Fruit fly (Drosophila melanogaster) whole organism, embryonic: ENCODE measurements around the gene sad.

ENCODE experiments used
- Adf1 ChIP-seq: fragments of 200-800 bp; sonication (Bioruptor generic); IDR thresholded peaks from 2 replicates; pipeline ENCODE4 v1.3.6; 2022; ENCODE audit warnings: missing biosample characterization, missing genetic modification characterization
- Bdp1 ChIP-seq: fragments of 200-800 bp; sonication (Bioruptor generic); optimal IDR thresholded peaks from 3 replicates; lab custom pipeline; 2016; ENCODE audit warnings: missing biosample characterization, missing genetic modification characterization
- Blimp-1 ChIP-seq: fragments of 200-800 bp; sonication (Bioruptor generic); optimal IDR thresholded peaks from 3 replicates; lab custom pipeline; 2018; ENCODE audit warnings: missing biosample characterization, missing genetic modification characterization, mild to moderate bottlenecking, moderate library complexity, missing genetic modification reagents
- BtbVII ChIP-seq: fragments of 200-800 bp; sonication (Bioruptor generic); optimal IDR thresholded peaks from 3 replicates; lab custom pipeline; 2017; ENCODE audit warnings: missing biosample characterization, mild to moderate bottlenecking, missing genetic modification characterization
- CG10979 ChIP-seq: fragments of 200-800 bp; sonication (Bioruptor generic); optimal IDR thresholded peaks from 2 replicates; lab custom pipeline; 2018; ENCODE audit warnings: missing biosample characterization, mild to moderate bottlenecking, missing genetic modification characterization, moderate library complexity
- CG11504 ChIP-seq: fragments of 200-800 bp; sonication (Bioruptor generic); optimal IDR thresholded peaks from 3 replicates; lab custom pipeline; 2019; ENCODE audit warnings: missing biosample characterization, mild to moderate bottlenecking, missing genetic modification characterization, moderate library complexity
- CG1233 ChIP-seq: fragments of 200-800 bp; sonication (Bioruptor generic); optimal IDR thresholded peaks from 4 replicates; lab custom pipeline; 2018; ENCODE audit warnings: missing biosample characterization, mild to moderate bottlenecking, missing genetic modification characterization
- CG14441 ChIP-seq: fragments of 200-800 bp; sonication (Bioruptor generic); IDR thresholded peaks from 2 replicates; pipeline ENCODE4 v1.3.6; 2022; ENCODE audit warnings: missing biosample characterization, missing genetic modification characterization
- CG14667 ChIP-seq: fragments of 200-800 bp; sonication (Bioruptor generic); IDR thresholded peaks from 2 replicates; pipeline ENCODE4 v1.3.6; 2022; ENCODE audit warnings: missing biosample characterization, missing genetic modification characterization
- CG15601 ChIP-seq: fragments of 200-800 bp; sonication (Bioruptor generic); optimal IDR thresholded peaks from 3 replicates; lab custom pipeline; 2019; ENCODE audit warnings: missing biosample characterization, mild to moderate bottlenecking, missing genetic modification characterization, moderate library complexity
- CG1647 ChIP-seq: fragments of 200-800 bp; sonication (Bioruptor generic); optimal IDR thresholded peaks from 3 replicates; lab custom pipeline; 2016; ENCODE audit warnings: missing biosample characterization, missing genetic modification characterization
- CG16779 ChIP-seq: fragments of 200-800 bp; sonication (Bioruptor generic); IDR thresholded peaks from 2 replicates; pipeline ENCODE4 v1.3.6; 2022; ENCODE audit warnings: missing biosample characterization, missing genetic modification characterization
- CG17186 ChIP-seq: fragments of 200-800 bp; sonication (Bioruptor generic); optimal IDR thresholded peaks from 3 replicates; lab custom pipeline; 2017; ENCODE audit warnings: missing biosample characterization, missing genetic modification reagents, missing genetic modification characterization
- CG17359 ChIP-seq: fragments of 200-800 bp; sonication (Bioruptor generic); optimal IDR thresholded peaks from 3 replicates; lab custom pipeline; 2018; ENCODE audit warnings: missing biosample characterization, mild to moderate bottlenecking, missing genetic modification characterization, moderate library complexity
- CG18619 ChIP-seq: fragments of 200-800 bp; sonication (Bioruptor generic); optimal IDR thresholded peaks from 3 replicates; lab custom pipeline; 2017; ENCODE audit warnings: missing biosample characterization, mild to moderate bottlenecking, missing genetic modification characterization
- CG2678 ChIP-seq: fragments of 200-800 bp; sonication (Bioruptor generic); optimal IDR thresholded peaks from 3 replicates; lab custom pipeline; 2019; ENCODE audit warnings: missing biosample characterization, mild to moderate bottlenecking, missing genetic modification characterization, moderate library complexity
- CG33213 ChIP-seq: fragments of 200-800 bp; sonication (Bioruptor generic); optimal IDR thresholded peaks from 3 replicates; lab custom pipeline; 2016; ENCODE audit warnings: missing biosample characterization, missing genetic modification characterization
- CG6175 ChIP-seq: fragments of 200-800 bp; sonication (Bioruptor generic); IDR thresholded peaks from 3 replicates; pipeline ENCODE4 v1.3.6; 2022; ENCODE audit warnings: missing biosample characterization, missing genetic modification characterization
- CG7839 ChIP-seq: fragments of 200-800 bp; sonication (Bioruptor generic); optimal IDR thresholded peaks from 3 replicates; lab custom pipeline; 2018; ENCODE audit warnings: missing biosample characterization, mild to moderate bottlenecking, missing genetic modification characterization, moderate library complexity
- CG8944 ChIP-seq: fragments of 200-800 bp; sonication (Bioruptor generic); optimal IDR thresholded peaks from 3 replicates; lab custom pipeline; 2016; ENCODE audit warnings: missing biosample characterization, missing genetic modification characterization
- CG9437 ChIP-seq: fragments of 200-800 bp; sonication (Bioruptor generic); optimal IDR thresholded peaks from 2 replicates; lab custom pipeline; 2018; ENCODE audit warnings: missing biosample characterization, mild to moderate bottlenecking, missing genetic modification characterization
- D ChIP-seq, 2 experiments: fragments of 200-800 bp in 1 of 2; fragments of >200 bp in 1 of 2; sonication (Bioruptor generic) in 1 of 2; optimal IDR thresholded peaks; 2 replicates in 1 of 2; 3 replicates in 1 of 2; lab custom pipeline; 2017; ENCODE audit warnings: mild to moderate bottlenecking in 1 of 2, missing biosample characterization in 1 of 2, missing genetic modification characterization in 1 of 2, missing genetic modification reagents in 1 of 2
- Drgx ChIP-seq: fragments of 200-800 bp; sonication (Bioruptor generic); IDR thresholded peaks from 2 replicates; pipeline ENCODE4 v1.3.6; 2022; ENCODE audit warnings: missing biosample characterization, missing genetic modification characterization
- HHEX ChIP-seq: fragments of 200-800 bp; sonication (Bioruptor generic); optimal IDR thresholded peaks from 3 replicates; lab custom pipeline; 2017; ENCODE audit warnings: missing biosample characterization, mild to moderate bottlenecking, missing genetic modification characterization, missing genetic modification reagents
- Hr51 ChIP-seq, 2 experiments: fragments of 200-800 bp; sonication (Bioruptor generic); optimal IDR thresholded peaks; 2 replicates in 1 of 2; 3 replicates in 1 of 2; lab custom pipeline; 2016 to 2018; ENCODE audit warnings: missing biosample characterization in 2 of 2, missing genetic modification characterization in 2 of 2, mild to moderate bottlenecking in 1 of 2, moderate library complexity in 1 of 2
- MBD-R2 ChIP-seq: fragments of 200-800 bp; sonication (Bioruptor generic); IDR thresholded peaks from 2 replicates; pipeline ENCODE4 v1.3.6; 2022; ENCODE audit warnings: missing biosample characterization, missing genetic modification characterization
- NC2β ChIP-seq: fragments of 200-800 bp; sonication (Bioruptor generic); optimal IDR thresholded peaks from 2 replicates; lab custom pipeline; 2016; ENCODE audit warnings: missing biosample characterization, missing genetic modification characterization
- Nf-YC ChIP-seq: fragments of 200-800 bp; optimal IDR thresholded peaks from 3 replicates; lab custom pipeline; 2019; ENCODE audit warnings: missing biosample characterization, mild to moderate bottlenecking, missing genetic modification characterization, moderate library complexity
- Oli ChIP-seq: fragments of 200-800 bp; sonication (Bioruptor generic); optimal IDR thresholded peaks from 2 replicates; lab custom pipeline; 2018; ENCODE audit warnings: missing biosample characterization, mild to moderate bottlenecking, missing genetic modification characterization, moderate library complexity
- Pdp1 ChIP-seq, 2 experiments: fragments of 200-800 bp; sonication (Bioruptor generic); optimal IDR thresholded peaks; 3 replicates each; lab custom pipeline; 2016; ENCODE audit warnings: missing biosample characterization in 2 of 2, missing genetic modification characterization in 2 of 2, mild to moderate bottlenecking in 1 of 2, moderate library complexity in 1 of 2
- Sox102F ChIP-seq: fragments of 200-800 bp; sonication (Bioruptor generic); optimal IDR thresholded peaks from 2 replicates; lab custom pipeline; 2018; ENCODE audit warnings: missing biosample characterization, mild to moderate bottlenecking, missing genetic modification characterization, moderate library complexity
- Xrp1 ChIP-seq: fragments of 200-800 bp; sonication (Bioruptor generic); IDR thresholded peaks from 2 replicates; pipeline ENCODE4 v1.3.6; 2022; ENCODE audit warnings: missing biosample characterization, missing genetic modification characterization
- ase ChIP-seq: fragments of 200-800 bp; sonication (Bioruptor generic); IDR thresholded peaks from 3 replicates; pipeline ENCODE4 v1.3.6; 2022; ENCODE audit warnings: missing biosample characterization, missing genetic modification characterization
- ci ChIP-seq: fragments of 200-800 bp; sonication (Bioruptor generic); IDR thresholded peaks from 3 replicates; pipeline ENCODE4 v1.3.6; 2022; ENCODE audit warnings: missing biosample characterization, missing genetic modification characterization
- dan ChIP-seq: fragments of 200-800 bp; sonication (Bioruptor generic); IDR thresholded peaks from 2 replicates; pipeline ENCODE4 v1.3.6; 2022; ENCODE audit warnings: missing biosample characterization, missing genetic modification characterization
- dmrt99B ChIP-seq: fragments of 200-800 bp; sonication (Bioruptor generic); optimal IDR thresholded peaks from 2 replicates; lab custom pipeline; 2018; ENCODE audit warnings: missing biosample characterization, mild to moderate bottlenecking, missing genetic modification characterization, moderate library complexity
- dysf ChIP-seq: fragments of 200-800 bp; sonication (Bioruptor generic); IDR thresholded peaks from 3 replicates; pipeline ENCODE4 v1.3.6; 2022; ENCODE audit warnings: missing biosample characterization, missing genetic modification characterization
- eve ChIP-seq, 2 experiments: fragments of >200 bp; optimal IDR thresholded peaks; 2 replicates each; lab custom pipeline; 2017; ENCODE audit warnings: missing biosample characterization in 2 of 2, missing genetic modification characterization in 2 of 2
- fd3F ChIP-seq: fragments of 200-800 bp; sonication (Bioruptor generic); optimal IDR thresholded peaks from 2 replicates; lab custom pipeline; 2018; ENCODE audit warnings: missing biosample characterization, mild to moderate bottlenecking, missing genetic modification characterization, moderate library complexity
- hb ChIP-seq: fragments of 200-800 bp; sonication (Bioruptor generic); IDR thresholded peaks from 3 replicates; pipeline ENCODE4 v1.3.6; 2022; ENCODE audit warnings: missing biosample characterization, missing genetic modification characterization; ENCODE audit not compliant: partially characterized antibody
- nerfin-1 ChIP-seq: fragments of 200-800 bp; sonication (Bioruptor generic); optimal IDR thresholded peaks from 3 replicates; lab custom pipeline; 2019; ENCODE audit warnings: missing biosample characterization, mild to moderate bottlenecking, missing genetic modification characterization, moderate library complexity
- oc ChIP-seq: fragments of 200-800 bp; sonication (Bioruptor generic); optimal IDR thresholded peaks from 2 replicates; lab custom pipeline; 2018; ENCODE audit warnings: missing biosample characterization, mild to moderate bottlenecking, missing genetic modification characterization, moderate library complexity
- phol ChIP-seq: fragments of 200-800 bp; sonication (Bioruptor generic); optimal IDR thresholded peaks from 3 replicates; lab custom pipeline; 2018; ENCODE audit warnings: missing biosample characterization, mild to moderate bottlenecking, missing genetic modification characterization, moderate library complexity
- prd ChIP-seq, 3 experiments: fragments of >200 bp in 2 of 3; fragments of 200-800 bp in 1 of 3; sonication (Bioruptor generic) in 1 of 3; optimal IDR thresholded peaks in 2 of 3; IDR thresholded peaks in 1 of 3; 2 replicates in 2 of 3; 3 replicates in 1 of 3; pipeline versions ENCODE4 v1.3.6 to Lab custom; 2017 to 2022; ENCODE audit warnings: missing biosample characterization in 1 of 3, missing genetic modification characterization in 1 of 3
- repo ChIP-seq: fragments of 200-800 bp; sonication (Bioruptor generic); optimal IDR thresholded peaks from 2 replicates; lab custom pipeline; 2016; ENCODE audit warnings: missing biosample characterization, missing genetic modification characterization
- slp2 ChIP-seq: fragments of 200-800 bp; sonication (Bioruptor generic); optimal IDR thresholded peaks from 2 replicates; lab custom pipeline; 2016; ENCODE audit warnings: missing biosample characterization, missing genetic modification characterization
- tio ChIP-seq: fragments of 200-800 bp; sonication (Bioruptor generic); optimal IDR thresholded peaks from 2 replicates; lab custom pipeline; 2017; ENCODE audit warnings: missing biosample characterization, missing genetic modification characterization, inconsistent platforms
- tna ChIP-seq: fragments of 200-800 bp; sonication (Bioruptor generic); IDR thresholded peaks from 2 replicates; pipeline ENCODE4 v1.3.6; 2022; ENCODE audit warnings: missing biosample characterization, missing genetic modification characterization; ENCODE audit not compliant: partially characterized antibody
- unc-4 ChIP-seq: fragments of 200-800 bp; sonication (Bioruptor generic); IDR thresholded peaks from 2 replicates; pipeline ENCODE4 v1.3.6; 2022; ENCODE audit warnings: missing biosample characterization, missing genetic modification characterization; ENCODE audit not compliant: partially characterized antibody

The sad gene

DNA sequence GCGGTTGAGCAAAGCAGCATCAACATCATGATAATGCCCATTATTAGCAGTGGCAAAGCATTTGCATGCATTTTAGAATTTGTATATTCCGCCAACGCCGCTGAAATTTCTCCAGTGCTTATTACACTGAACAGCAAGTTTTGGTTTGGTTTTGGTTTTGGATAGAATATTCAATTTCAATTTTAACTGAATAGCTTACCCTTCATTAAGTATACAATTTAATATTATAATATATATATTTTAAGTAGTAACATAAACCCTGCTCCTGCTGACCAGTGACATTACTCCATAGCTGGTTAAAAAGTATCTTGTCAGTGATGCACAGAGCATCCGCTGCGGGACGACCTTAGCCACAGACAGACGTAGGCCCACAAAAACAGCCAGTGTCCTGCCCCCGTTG lies 29.7 kb upstream of the sad start:
- TF ChIP-seq MBD-R2 (no peak), dmrt99B (peak; percentile 36), CG17186 (GFP tag; lab: Kevin White, UChicago) (no peak), CG1233 (no peak), CG16779 (no peak), CG9437 (GFP tag; lab: Kevin White, UChicago) (no peak), CG18619 (GFP tag; lab: Kevin White, UChicago) (no peak), CG10979 (tag; lab: Kevin White, UChicago) (peak; percentile 1), ci (GFP tag; lab: Robert Waterston, UW) (peak; percentile 46; the same call in 2 of the 3 replicates), Pdp1 (GFP tag; optimal IDR thresholded peaks at IDR 0.05; lab: Kevin White, UChicago) (no peak), Blimp-1 (GFP tag; lab: Kevin White, UChicago) (peak; percentile 26), nerfin-1 (no peak), unc-4 (GFP tag; lab: Robert Waterston, UW) (no peak), tna (GFP tag; lab: Robert Waterston, UW) (no peak), CG33213 (no peak), repo (no peak), CG8944 (GFP tag; lab: Kevin White, UChicago) (no peak), CG2678 (tag; lab: Kevin White, UChicago) (peak; percentile 5), CG14667 (GFP tag; lab: Robert Waterston, UW) (peak; percentile 16; the same call in 1 of the 2 replicates), fd3F (GFP tag; lab: Kevin White, UChicago) (no peak), dysf (GFP tag; lab: Robert Waterston, UW) (0 out of 3 replicates have a peak, but pooled peaks have one; percentile 17), HHEX (GFP tag; lab: Kevin White, UChicago) (no peak), CG1647 (GFP tag; lab: Kevin White, UChicago) (no peak), tio (GFP tag; lab: Kevin White, UChicago) (no peak), dan (GFP tag; lab: Robert Waterston, UW) (no peak), Bdp1 (no peak), prd (optimal IDR thresholded peaks at IDR 0.05; lab: Kevin White, UChicago) (no peak), prd (GFP tag; IDR thresholded peaks at IDR 0.05; lab: Robert Waterston, UW) (0 out of 3 replicates have a peak, but pooled peaks have one; percentile 10), Sox102F (GFP tag; lab: Kevin White, UChicago) (peak; percentile 43), CG15601 (tag; lab: Kevin White, UChicago) (no peak), CG17359 (peak; percentile 13), CG6175 (GFP tag; lab: Robert Waterston, UW) (no peak), Adf1 (GFP tag; lab: Robert Waterston, UW) (no peak), slp2 (GFP tag; lab: Kevin White, UChicago) (no peak), ase (GFP tag; lab: Robert Waterston, UW) (no peak), Oli (tag; lab: Kevin White, UChicago) (peak; percentile 6), NC2β (GFP tag; lab: Kevin White, UChicago) (no peak), BtbVII (GFP tag; lab: Kevin White, UChicago) (no peak), eve (GFP tag; optimal IDR thresholded peaks at IDR 0.05; lab: Kevin White, UChicago) (no peak), CG14441 (GFP tag; lab: Robert Waterston, UW) (no peak), hb (GFP tag; lab: Robert Waterston, UW) (no peak), D (optimal IDR thresholded peaks at IDR 0.05; lab: Kevin White, UChicago) (no peak), D (GFP tag; optimal IDR thresholded peaks at IDR 0.05; lab: Kevin White, UChicago) (no peak), CG7839 (peak; percentile 2), oc (tag; lab: Kevin White, UChicago) (no peak), CG11504 (tag; lab: Kevin White, UChicago) (peak; percentile 25), Xrp1 (GFP tag; lab: Robert Waterston, UW) (0 out of 2 replicates have a peak, but pooled peaks have one; percentile 11), Drgx (0 out of 2 replicates have a peak, but pooled peaks have one; percentile 17), Nf-YC (no peak), phol (peak; percentile 26), Hr51 (GFP tag; optimal IDR thresholded peaks at IDR 0.05; lab: Kevin White, UChicago) (peak in 1 of 2 experiments; percentile 21)
